Worm (Caenorhabditis elegans): ENCODE results near the gene Y45G5AM.3.

The Y45G5AM.3 gene

DNA sequence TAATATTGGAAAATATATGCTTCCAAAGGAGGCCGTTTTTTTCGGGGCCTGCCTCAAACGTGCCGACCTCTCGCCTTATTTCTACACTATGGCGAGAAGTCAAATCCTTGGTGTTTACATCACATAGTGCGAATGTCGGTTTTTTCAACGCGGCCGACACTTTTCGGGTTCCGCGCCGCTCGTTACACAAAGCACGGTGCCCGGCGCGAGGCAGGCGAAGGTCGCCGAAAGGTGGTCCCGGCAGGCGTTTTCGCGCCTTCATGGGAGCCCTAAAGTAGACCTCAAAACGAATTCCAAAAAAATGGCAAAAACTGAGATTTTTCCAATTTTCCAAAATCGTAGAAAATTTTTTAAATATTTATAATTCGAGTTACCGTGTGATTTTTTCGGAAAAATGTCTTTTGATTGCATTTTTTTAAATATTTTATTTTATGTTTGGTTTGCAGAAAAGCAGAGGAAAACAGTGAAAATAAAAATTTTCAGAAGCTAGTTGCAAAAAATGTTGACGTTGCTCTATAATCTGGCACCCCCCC is 38.7 kb upstream of the Y45G5AM.3 start, which contains the start of gene T05B4.12:
Gene T05B4.12 (minus strand): TSS at position 483 of the 533 bp plus-strand sequence.
- TF ChIP-seq daf-12 (tag; optimal IDR thresholded peaks at IDR 0.05) (no peak), fos-1 (tag; optimal IDR thresholded peaks at IDR 0.05) (no peak), fkh-2 (tag; optimal IDR thresholded peaks at IDR 0.05) (no peak)

ce11 chrV:4127435-4127834 is 36.9 kb upstream of the Y45G5AM.3 start, which contains the start of gene T05B4.13:
TSS of gene T05B4.13 (minus strand) at chrV:4127535.
- TF ChIP-seq zag-1 (tag; optimal IDR thresholded peaks at IDR 0.05): no peak
- no peak for TF ChIP-seq lin-39 (tag; optimal IDR thresholded peaks at IDR 0.05)
- TF ChIP-seq ceh-16 (tag; optimal IDR thresholded peaks at IDR 0.05): no peak
- no peak for TF ChIP-seq lsy-12 (tag; optimal IDR thresholded peaks at IDR 0.05)
- no peak for TF ChIP-seq ama-1 (optimal IDR thresholded peaks at IDR 0.05)

ce11 chrV:4129604-4130003 is 34.8 kb upstream of the Y45G5AM.3 start, which contains the start of gene phat-4:
TSS of gene phat-4 (plus strand) at chrV:4129904.
- TF ChIP-seq mdl-1 (tag; optimal IDR thresholded peaks at IDR 0.05) (no peak), nhr-25 (tag; optimal IDR thresholded peaks at IDR 0.05) (no peak), fkh-2 (tag; optimal IDR thresholded peaks at IDR 0.05) (no peak), ceh-9 (tag; optimal IDR thresholded peaks at IDR 0.05) (no peak), aly-2 (tag; optimal IDR thresholded peaks at IDR 0.05) (no peak), R02D3.7 (tag; optimal IDR thresholded peaks at IDR 0.05) (no peak), nhr-43 (tag; optimal IDR thresholded peaks at IDR 0.05; ENCODE audit: poor library complexity, severe bottlenecking) (no peak), pqm-1 (tag; optimal IDR thresholded peaks at IDR 0.05) (no peak), nhr-28 (tag; optimal IDR thresholded peaks at IDR 0.05) (no peak)

DNA sequence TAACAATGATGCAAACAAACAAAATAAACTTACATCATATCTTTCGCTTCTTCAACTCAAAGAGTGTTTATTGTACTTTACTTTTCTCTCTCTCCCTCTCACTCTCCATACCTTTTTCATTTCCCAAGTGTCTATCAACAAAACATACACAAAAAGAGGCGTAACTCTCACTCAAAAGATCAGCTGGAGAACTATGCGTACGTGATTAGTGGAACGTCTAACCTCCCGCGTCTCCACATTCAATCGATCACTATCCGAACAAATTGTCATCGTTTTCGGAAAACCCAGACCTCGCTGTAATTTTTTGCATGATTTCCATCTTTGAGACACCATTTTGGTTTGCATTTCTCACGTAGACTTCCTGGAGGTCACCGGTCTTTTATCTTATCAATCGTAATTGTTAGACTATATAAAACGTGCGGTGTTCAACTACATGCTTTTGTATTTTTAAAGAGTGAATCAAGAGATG is 32.8 kb upstream of the Y45G5AM.3 start, which contains the start of gene nhr-57:
Gene nhr-57 (plus strand): TSS at position 419 of the 469 bp plus-strand sequence.
- peak; percentile 81 for TF ChIP-seq nhr-43 (tag; optimal IDR thresholded peaks at IDR 0.05; ENCODE audit: poor library complexity, severe bottlenecking)
- TF ChIP-seq skn-1 (tag; optimal IDR thresholded peaks at IDR 0.05): peak; percentile 84
- peak; percentile 53 for TF ChIP-seq lin-39 (tag; optimal IDR thresholded peaks at IDR 0.05)
- TF ChIP-seq fos-1 (tag; optimal IDR thresholded peaks at IDR 0.05): no peak
- peak; percentile 73 for TF ChIP-seq ceh-28 (tag; optimal IDR thresholded peaks at IDR 0.05)
- peak; percentile 74 for TF ChIP-seq pqm-1 (tag; optimal IDR thresholded peaks at IDR 0.05)
- TF ChIP-seq mdl-1 (tag; optimal IDR thresholded peaks at IDR 0.05): peak; percentile 28
- TF ChIP-seq ceh-82 (tag; optimal IDR thresholded peaks at IDR 0.05): no peak
- no peak for TF ChIP-seq ceh-16 (tag; optimal IDR thresholded peaks at IDR 0.05)
- peak; percentile 82 for TF ChIP-seq elt-2 (tag; optimal IDR thresholded peaks at IDR 0.05)
- peak; percentile 67 for TF ChIP-seq nhr-23 (tag; optimal IDR thresholded peaks at IDR 0.05)
- TF ChIP-seq ama-1 (optimal IDR thresholded peaks at IDR 0.05): peak; percentile 26
- TF ChIP-seq ztf-11 (tag; optimal IDR thresholded peaks at IDR 0.05): no peak
- TF ChIP-seq elt-3 (tag; optimal IDR thresholded peaks at IDR 0.05): peak in 1 of 3 experiments; percentile 42
- peak; percentile 98 for TF ChIP-seq pha-4 (tag; optimal IDR thresholded peaks at IDR 0.05)
- TF ChIP-seq egl-5 (tag; optimal IDR thresholded peaks at IDR 0.05): peak; percentile 65
- peak; percentile 77 for TF ChIP-seq nhr-25 (tag; optimal IDR thresholded peaks at IDR 0.05)

ce11 chrV:4134728-4135127 is 29.6 kb upstream of the Y45G5AM.3 start, which contains the start of gene lgc-1:
TSS of gene lgc-1 (plus strand) at chrV:4135028.
- TF ChIP-seq ZK546.5 (tag; optimal IDR thresholded peaks at IDR 0.05) (no peak), aly-2 (tag; optimal IDR thresholded peaks at IDR 0.05) (no peak)

DNA sequence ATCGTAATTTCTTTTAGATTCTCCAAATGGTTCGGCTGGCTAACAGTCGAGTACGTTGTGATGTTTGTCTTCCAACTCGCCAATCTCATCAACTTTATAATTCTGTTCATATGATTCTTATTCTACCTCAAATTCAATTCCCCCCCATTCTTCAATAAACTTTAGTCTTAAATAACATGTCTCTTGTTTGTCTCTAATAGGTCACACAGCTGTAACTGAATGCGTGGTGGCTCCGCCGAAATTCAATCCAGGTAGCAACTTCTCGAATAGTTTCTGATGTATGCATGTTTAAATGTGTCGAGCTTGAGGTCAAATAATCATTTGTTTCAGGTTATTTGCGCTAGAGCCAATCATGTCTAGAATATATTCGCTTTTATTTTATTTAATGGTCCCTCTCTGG is 25.7 kb upstream of the Y45G5AM.3 start, which contains the start of gene lgc-29:
Gene lgc-29 (plus strand): TSS at position 301 of the 400 bp plus-strand sequence.
- TF ChIP-seq hmg-11 (tag; optimal IDR thresholded peaks at IDR 0.05) (no peak), nhr-25 (tag; optimal IDR thresholded peaks at IDR 0.05) (no peak), nhr-28 (tag; optimal IDR thresholded peaks at IDR 0.05) (no peak), nhr-76 (tag; optimal IDR thresholded peaks at IDR 0.05) (no peak), fkh-2 (tag; optimal IDR thresholded peaks at IDR 0.05) (no peak), unc-62 (GFP tag; optimal IDR thresholded peaks at IDR 0.05) (no peak), pqm-1 (tag; optimal IDR thresholded peaks at IDR 0.05) (no peak), lin-15B (tag; optimal IDR thresholded peaks at IDR 0.05) (no peak), ceh-9 (tag; optimal IDR thresholded peaks at IDR 0.05) (no peak), nhr-23 (tag; optimal IDR thresholded peaks at IDR 0.05) (no peak), egl-5 (tag; optimal IDR thresholded peaks at IDR 0.05) (no peak), elt-3 (tag; optimal IDR thresholded peaks at IDR 0.05) (no peak)

Data from whole organism, L3 larva.